Fruit fly (Drosophila melanogaster): ENCODE data around the gene sala.

The sala gene

dm6 chr2L:11445479-11446379 lies 38.8 kb upstream of the sala start, which contains the start of gene salm (continued):
- TF ChIP-seq Sry-β (GFP tag; optimal IDR thresholded peaks at IDR 0.05) (no peak), HLHmδ (GFP tag; optimal IDR thresholded peaks at IDR 0.05) (peak; percentile 69), eyg (GFP tag; optimal IDR thresholded peaks at IDR 0.05) (no peak), MTF-1 (GFP tag; optimal IDR thresholded peaks at IDR 0.05; ENCODE audit: borderline replicate concordance) (no peak), CG9609 (GFP tag; optimal IDR thresholded peaks at IDR 0.05) (no peak), shn (GFP tag; optimal IDR thresholded peaks at IDR 0.05) (no peak), trem (tag; optimal IDR thresholded peaks at IDR 0.05) (peak; percentile 1), unpg (GFP tag; optimal IDR thresholded peaks at IDR 0.05) (no peak), CG3281 (GFP tag; optimal IDR thresholded peaks at IDR 0.05) (no peak), C15 (GFP tag; IDR thresholded peaks at IDR 0.05) (no peak), oc (tag; optimal IDR thresholded peaks at IDR 0.05) (peak; percentile 38), Mad (GFP tag; optimal IDR thresholded peaks at IDR 0.05) (no peak), CG11456 (GFP tag; IDR thresholded peaks at IDR 0.05) (no peak), ftz-f1 (GFP tag; optimal IDR thresholded peaks at IDR 0.05) (no peak), Dip2 (GFP tag; IDR thresholded peaks at IDR 0.05) (no peak), Dref (GFP tag; IDR thresholded peaks at IDR 0.05) (no peak), CG10274 (GFP tag; optimal IDR thresholded peaks at IDR 0.05) (no peak), tap (tag; optimal IDR thresholded peaks at IDR 0.05) (no peak), Ptx1 (GFP tag; IDR thresholded peaks at IDR 0.05) (no peak), CG31365 (tag; optimal IDR thresholded peaks at IDR 0.05) (no peak), NK7.1 (GFP tag; optimal IDR thresholded peaks at IDR 0.05) (no peak), Fer1 (GFP tag; optimal IDR thresholded peaks at IDR 0.05) (no peak), CG13123 (GFP tag; optimal IDR thresholded peaks at IDR 0.05) (no peak), Dbx (GFP tag; IDR thresholded peaks at IDR 0.05) (no peak), CG5245 (GFP tag; optimal IDR thresholded peaks at IDR 0.05) (no peak), CG30403 (GFP tag; optimal IDR thresholded peaks at IDR 0.05) (no peak), crc (GFP tag; optimal IDR thresholded peaks at IDR 0.05) (no peak), CG7357 (GFP tag; IDR thresholded peaks at IDR 0.05) (no peak), Nf-YA (GFP tag; IDR thresholded peaks at IDR 0.05) (peak; percentile 62; the same call in 1 of the 2 replicates), CG16779 (GFP tag; IDR thresholded peaks at IDR 0.05) (no peak), Xrp1 (GFP tag; IDR thresholded peaks at IDR 0.05) (no peak), Hmx (GFP tag; optimal IDR thresholded peaks at IDR 0.05) (no peak), toy (GFP tag; IDR thresholded peaks at IDR 0.05) (no peak), bab2 (GFP tag; optimal IDR thresholded peaks at IDR 0.05) (no peak), fd3F (GFP tag; optimal IDR thresholded peaks at IDR 0.05) (no peak), CG13624 (GFP tag; optimal IDR thresholded peaks at IDR 0.05) (no peak), lov (optimal IDR thresholded peaks at IDR 0.05) (no peak), lov (GFP tag; IDR thresholded peaks at IDR 0.05) (0 out of 3 replicates have a peak, but pooled peaks have one; percentile 32), CG11695 (GFP tag; IDR thresholded peaks at IDR 0.05) (0 out of 3 replicates have a peak, but pooled peaks have one; percentile 10), Kr (GFP tag; optimal IDR thresholded peaks at IDR 0.05) (no peak), CG2116 (GFP tag; optimal IDR thresholded peaks at IDR 0.05) (no peak), Awh (GFP tag; IDR thresholded peaks at IDR 0.05) (no peak), CG18619 (GFP tag; optimal IDR thresholded peaks at IDR 0.05) (no peak), CG34224 (GFP tag; IDR thresholded peaks at IDR 0.05; ENCODE audit: partially characterized antibody) (no peak), stc (GFP tag; IDR thresholded peaks at IDR 0.05) (no peak), CG7271 (tag; optimal IDR thresholded peaks at IDR 0.05) (peak; percentile 1), ato (GFP tag; IDR thresholded peaks at IDR 0.05; ENCODE audit: partially characterized antibody) (peak; percentile 10; the same call in 1 of the 2 replicates), ap (GFP tag; IDR thresholded peaks at IDR 0.05) (no peak), Six4 (GFP tag; optimal IDR thresholded peaks at IDR 0.05) (no peak), dysf (GFP tag; IDR thresholded peaks at IDR 0.05) (no peak), rib (GFP tag; IDR thresholded peaks at IDR 0.05) (no peak)
